Fruit fly (Drosophila melanogaster): Measurements from ENCODE around the gene CG14374.
A peak's percentile ranks its signal among the peaks of the same experiment; 100 is the strongest.

The CG14374 gene

dm6 chr3R:13446489-13446888, 49.5 kb upstream of the CG14374 start (continued):
- TF ChIP-seq Camta (GFP tag; optimal IDR thresholded peaks at IDR 0.05) (peak; percentile 22), zfh2 (GFP tag; optimal IDR thresholded peaks at IDR 0.05) (no peak), Atf6 (GFP tag; IDR thresholded peaks at IDR 0.05) (no peak), Fer2 (tag; optimal IDR thresholded peaks at IDR 0.05) (no peak), CG8924 (tag; optimal IDR thresholded peaks at IDR 0.05) (peak; percentile 59), CG4707 (GFP tag; optimal IDR thresholded peaks at IDR 0.05) (no peak), Sry-δ (GFP tag; optimal IDR thresholded peaks at IDR 0.05) (no peak), Ets65A (GFP tag) (peak; percentile 60), bigmax (GFP tag; optimal IDR thresholded peaks at IDR 0.05) (no peak), Poxn (GFP tag; IDR thresholded peaks at IDR 0.05) (no peak), CG3838 (GFP tag; optimal IDR thresholded peaks at IDR 0.05) (no peak), CG6272 (GFP tag; IDR thresholded peaks at IDR 0.05) (0 out of 2 replicates have a peak, but pooled peaks have one; percentile 11), unc-4 (GFP tag; IDR thresholded peaks at IDR 0.05; ENCODE audit: partially characterized antibody) (no peak), grn (GFP tag; optimal IDR thresholded peaks at IDR 0.05) (no peak), inv (GFP tag; IDR thresholded peaks at IDR 0.05; ENCODE audit: partially characterized antibody) (no peak), onecut (GFP tag; IDR thresholded peaks at IDR 0.05) (no peak), caup (GFP tag; optimal IDR thresholded peaks at IDR 0.05; ENCODE audit: severe bottlenecking) (no peak), toy (GFP tag; IDR thresholded peaks at IDR 0.05) (no peak), btn (GFP tag; optimal IDR thresholded peaks at IDR 0.05) (no peak), emc (GFP tag; optimal IDR thresholded peaks at IDR 0.05) (no peak), CG7745 (tag; optimal IDR thresholded peaks at IDR 0.05) (no peak), row (GFP tag; IDR thresholded peaks at IDR 0.05) (peak; percentile 42; the same call in 2 of the 3 replicates), CG15073 (GFP tag; optimal IDR thresholded peaks at IDR 0.05) (no peak), aop (GFP tag; IDR thresholded peaks at IDR 0.05) (no peak), E2f2 (GFP tag; IDR thresholded peaks at IDR 0.05) (peak; percentile 24; the same call in 1 of the 2 replicates), CG8765 (GFP tag; IDR thresholded peaks at IDR 0.05) (no peak), gcm2 (GFP tag; optimal IDR thresholded peaks at IDR 0.05) (no peak), CG31224 (GFP tag; IDR thresholded peaks at IDR 0.05) (no peak), Eip74EF (GFP tag; optimal IDR thresholded peaks at IDR 0.05) (no peak), ato (GFP tag; IDR thresholded peaks at IDR 0.05; ENCODE audit: partially characterized antibody) (no peak), CG4730 (GFP tag; IDR thresholded peaks at IDR 0.05) (no peak), nerfin-2 (GFP tag; IDR thresholded peaks at IDR 0.05; ENCODE audit: partially characterized antibody) (no peak), CG2712 (tag; optimal IDR thresholded peaks at IDR 0.05) (peak; percentile 77), CG1233 (GFP tag; optimal IDR thresholded peaks at IDR 0.05) (peak; percentile 19), Optix (GFP tag; IDR thresholded peaks at IDR 0.05) (no peak), Doc2 (GFP tag; IDR thresholded peaks at IDR 0.05) (no peak), CG7928 (GFP tag; optimal IDR thresholded peaks at IDR 0.05) (no peak), amos (GFP tag; IDR thresholded peaks at IDR 0.05; ENCODE audit: partially characterized antibody) (no peak), Hmr (GFP tag; optimal IDR thresholded peaks at IDR 0.05) (no peak), sd (tag; optimal IDR thresholded peaks at IDR 0.05) (peak; percentile 12), Hsf (GFP tag; optimal IDR thresholded peaks at IDR 0.05) (peak; percentile 52), CG2120 (GFP tag; optimal IDR thresholded peaks at IDR 0.05) (peak; percentile 75), CG3163 (GFP tag; optimal IDR thresholded peaks at IDR 0.05) (no peak), jumu (GFP tag; optimal IDR thresholded peaks at IDR 0.05) (peak; percentile 8), CG7839 (tag; optimal IDR thresholded peaks at IDR 0.05) (peak; percentile 74), dpn (GFP tag; optimal IDR thresholded peaks at IDR 0.05) (peak; percentile 26 to 27), CG5953 (GFP tag; IDR thresholded peaks at IDR 0.05) (no peak), sna (GFP tag; IDR thresholded peaks at IDR 0.05; ENCODE audit: partially characterized antibody) (no peak), CG14014 (GFP tag; IDR thresholded peaks at IDR 0.05) (no peak), CG6791 (GFP tag; IDR thresholded peaks at IDR 0.05; ENCODE audit: partially characterized antibody) (no peak), CG3407 (GFP tag; optimal IDR thresholded peaks at IDR 0.05) (no peak)

Measured in whole organism, embryonic.